Worm (Caenorhabditis elegans) whole organism, midembryonic: ENCODE data around the gene acl-7.

Experiments used
- T22C8.4 ChIP-seq: fragments of 200-800 bp; sonication (Bioruptor generic); IDR thresholded peaks from 2 replicates; pipeline ENCODE4 v1.3.6; 2022; ENCODE audit warnings: missing genetic modification characterization, missing compliant biosample characterization
- cog-1 ChIP-seq: sonication (generic microtip); optimal IDR thresholded peaks from 2 replicates; lab custom pipeline; 2016; ENCODE audit warnings: missing genetic modification characterization, missing compliant biosample characterization
- flt-1 ChIP-seq: fragments of 200-800 bp; sonication (Bioruptor generic); IDR thresholded peaks from 2 replicates; pipeline ENCODE4 v1.3.6; 2022; ENCODE audit warnings: missing genetic modification characterization, missing compliant biosample characterization
- med-1 ChIP-seq: sonication (generic microtip); optimal IDR thresholded peaks from 2 replicates; lab custom pipeline; 2017; ENCODE audit warnings: missing genetic modification characterization, mild to moderate bottlenecking, missing compliant biosample characterization, antibody characterized with exemption, missing genetic modification reagents; ENCODE audit not compliant: insufficient read depth
- ref-1 ChIP-seq: fragments of 200-800 bp; sonication (Bioruptor generic); conservative IDR thresholded peaks from 2 replicates; pipeline ENCODE4 v1.3.6; 2022; ENCODE audit warnings: missing genetic modification reagents, missing genetic modification characterization, missing compliant biosample characterization
- tab-1 ChIP-seq: fragments of 200-800 bp; sonication (Bioruptor generic); IDR thresholded peaks from 2 replicates; pipeline ENCODE4 v1.3.6; 2022; ENCODE audit warnings: missing genetic modification characterization, missing compliant biosample characterization
- ztf-23 ChIP-seq: fragments of 200-800 bp; sonication (Bioruptor generic); IDR thresholded peaks from 2 replicates; pipeline ENCODE4 v1.3.6; 2022; ENCODE audit warnings: missing genetic modification reagents, missing genetic modification characterization, missing compliant biosample characterization
- ztf-29 ChIP-seq: fragments of 200-800 bp; sonication (Bioruptor generic); IDR thresholded peaks from 2 replicates; pipeline ENCODE4 v1.3.6; 2022; ENCODE audit warnings: missing genetic modification reagents, missing genetic modification characterization, missing compliant biosample characterization

DNA sequence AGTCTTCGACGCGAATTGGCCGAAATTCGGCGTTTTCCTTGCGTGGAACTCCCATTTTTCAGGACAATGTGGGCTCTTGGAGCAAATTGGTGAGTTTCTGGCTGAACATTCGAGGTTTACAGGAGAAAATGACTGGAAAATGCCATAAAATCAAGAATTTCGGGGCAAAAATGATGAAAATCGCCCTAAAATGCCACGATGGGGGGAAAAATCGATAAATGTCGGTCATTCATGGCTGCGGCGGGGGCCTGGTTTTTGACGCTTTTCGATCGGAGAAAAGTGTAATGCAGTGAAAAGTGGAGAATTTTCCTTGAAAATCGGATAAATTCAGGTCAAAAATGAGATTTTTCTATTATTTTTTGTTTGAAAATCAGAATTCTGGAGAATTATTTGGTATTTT is 11.1 kb downstream of the acl-7 start, which contains the start of the genes Y46G5A.18 and Y46G5A.47:
- TF ChIP-seq ref-1 (no peak), med-1 (no peak), flt-1 (GFP tag; lab: Robert Waterston, UW) (no peak), ztf-29 (GFP tag; lab: Robert Waterston, UW) (no peak), ztf-23 (GFP tag; lab: Robert Waterston, UW) (no peak), cog-1 (tag; lab: Kevin White, UChicago) (no peak), tab-1 (GFP tag; lab: Robert Waterston, UW) (no peak), T22C8.4 (GFP tag; lab: Robert Waterston, UW) (peak; percentile 47; the same call in 1 of the 2 replicates)
